Worm (Caenorhabditis elegans) whole organism, young adult: Measurements from ENCODE around the gene vhl-1.

ENCODE experiments used
- ama-1 ChIP-seq, 3 experiments: fragments of 150-350 bp in 1 of 3; sonication (generic microtip) in 2 of 3; optimal IDR thresholded peaks; 2 replicates each; lab custom pipeline; 2014 to 2018; ENCODE audit warnings: missing biosample characterization in 2 of 3, missing genetic modification characterization in 2 of 3, missing genetic modification reagents in 2 of 3
- bed-1 ChIP-seq: fragments of 200-800 bp; sonication (Bioruptor generic); IDR thresholded peaks from 2 replicates; pipeline ENCODE4 v1.3.6; 2022; ENCODE audit warnings: missing genetic modification reagents, missing genetic modification characterization, missing compliant biosample characterization
- die-1 ChIP-seq: sonication (generic microtip); optimal IDR thresholded peaks from 2 replicates; lab custom pipeline; 2016; ENCODE audit warnings: missing genotype, mild to moderate bottlenecking, missing genetic modification characterization, missing compliant biosample characterization
- dox-1 ChIP-seq: fragments of 200-800 bp; sonication (Bioruptor generic); IDR thresholded peaks from 2 replicates; pipeline ENCODE4 v1.3.6; 2022; ENCODE audit warnings: missing genetic modification reagents, missing genetic modification characterization, missing compliant biosample characterization
- hlh-12 ChIP-seq: sonication (generic microtip); optimal IDR thresholded peaks from 2 replicates; lab custom pipeline; 2016; ENCODE audit warnings: missing genetic modification characterization, missing compliant biosample characterization
- hrde-1 ChIP-seq: sonication (generic microtip); optimal IDR thresholded peaks from 2 replicates; lab custom pipeline; 2016; ENCODE audit warnings: missing genetic modification characterization, mild to moderate bottlenecking, missing compliant biosample characterization, moderate library complexity, missing genotype, missing genetic modification reagents, borderline replicate concordance
- madf-8 ChIP-seq: fragments of 200-800 bp; sonication (Bioruptor generic); conservative IDR thresholded peaks from 2 replicates; pipeline ENCODE4 v1.3.6; 2022; ENCODE audit warnings: missing genetic modification reagents, missing genetic modification characterization, missing compliant biosample characterization
- mel-28 ChIP-seq: sonication (generic microtip); optimal IDR thresholded peaks from 2 replicates; lab custom pipeline; 2016; ENCODE audit warnings: borderline replicate concordance, mild to moderate bottlenecking, missing genetic modification characterization, missing compliant biosample characterization
- pha-4 ChIP-seq: fragments of 150-350 bp; sonication (generic microtip); optimal IDR thresholded peaks from 2 replicates; lab custom pipeline; 2014; ENCODE audit warnings: missing biosample characterization, missing genetic modification reagents, missing genetic modification characterization
- somi-1 ChIP-seq: fragments of 200-800 bp; sonication (Bioruptor generic); optimal IDR thresholded peaks from 2 replicates; lab custom pipeline; 2018; ENCODE audit warnings: mild to moderate bottlenecking, missing genetic modification characterization, missing compliant biosample characterization
- unc-62 ChIP-seq: fragments of 150-350 bp; optimal IDR thresholded peaks from 2 replicates; lab custom pipeline; 2014; ENCODE audit warnings: missing biosample characterization, missing genetic modification reagents, missing genetic modification characterization

- TF ChIP-seq mel-28 (tag; lab: Kevin White, UChicago): no peak
- no peak for TF ChIP-seq hlh-12
- no peak for TF ChIP-seq die-1
- TF ChIP-seq somi-1: no peak
- no peak for TF ChIP-seq madf-8 (GFP tag; lab: Robert Waterston, UW)
- no peak for TF ChIP-seq hrde-1 (tag; lab: Kevin White, UChicago)
- no peak for TF ChIP-seq dox-1
- no peak for TF ChIP-seq unc-62 (GFP tag; lab: Kevin White, UChicago)
- no peak for TF ChIP-seq bed-1 (GFP tag; lab: Robert Waterston, UW)
- no peak for TF ChIP-seq pha-4 (tag; lab: Kevin White, UChicago)
- no peak for TF ChIP-seq ama-1 (optimal IDR thresholded peaks at IDR 0.05; lab: Kevin White, UChicago)
- no peak for TF ChIP-seq ama-1 (GFP tag; optimal IDR thresholded peaks at IDR 0.05; lab: Kevin White, UChicago)
Observed at ce11 chrX:11317939-11318338, 10.8 kb downstream of the vhl-1 start, which contains the start of gene hizr-1.
